Worm (Caenorhabditis elegans): Measurements from ENCODE around the gene Y53G8B.1.
A peak's percentile ranks its signal among the peaks of the same experiment; 100 is the strongest.

Y53G8B.1 gene

ce11 chrIII:3100124-3100523 is 29.0 kb upstream of the Y53G8B.1 start:
- TF ChIP-seq ceh-28 (tag; optimal IDR thresholded peaks at IDR 0.05) (peak; percentile 91), mdl-1 (tag; optimal IDR thresholded peaks at IDR 0.05) (no peak)

ce11 chrIII:3100593-3101270 is 28.3 kb upstream of the Y53G8B.1 start:
- TF ChIP-seq daf-12 (tag; optimal IDR thresholded peaks at IDR 0.05) (no peak), elt-2 (tag; optimal IDR thresholded peaks at IDR 0.05) (no peak)

ce11 chrIII:3103905-3104360 is 25.1 kb upstream of the Y53G8B.1 start, which contains the start of gene Y53G8B.2:
Y53G8B.2 (minus strand) TSS chrIII:3103955.
- TF ChIP-seq nhr-11 (tag; optimal IDR thresholded peaks at IDR 0.05) (no peak), ZK546.5 (tag; optimal IDR thresholded peaks at IDR 0.05) (no peak), fos-1 (tag; optimal IDR thresholded peaks at IDR 0.05) (no peak), lsy-12 (tag; optimal IDR thresholded peaks at IDR 0.05) (no peak), lin-39 (tag; optimal IDR thresholded peaks at IDR 0.05) (no peak), mml-1 (tag; optimal IDR thresholded peaks at IDR 0.05) (no peak), skn-1 (tag; optimal IDR thresholded peaks at IDR 0.05) (no peak), nhr-77 (tag; optimal IDR thresholded peaks at IDR 0.05) (no peak), egl-5 (tag; optimal IDR thresholded peaks at IDR 0.05) (no peak), mdl-1 (tag; optimal IDR thresholded peaks at IDR 0.05) (no peak), elt-3 (tag; optimal IDR thresholded peaks at IDR 0.05) (no peak), nhr-67 (tag; optimal IDR thresholded peaks at IDR 0.05) (no peak), eor-1 (tag; optimal IDR thresholded peaks at IDR 0.05) (no peak), jun-1 (tag; optimal IDR thresholded peaks at IDR 0.05) (no peak), hmg-11 (tag; optimal IDR thresholded peaks at IDR 0.05) (no peak), ceh-28 (tag; optimal IDR thresholded peaks at IDR 0.05) (no peak), ztf-11 (tag; optimal IDR thresholded peaks at IDR 0.05) (no peak), unc-62 (GFP tag; optimal IDR thresholded peaks at IDR 0.05) (no peak), pqm-1 (tag; optimal IDR thresholded peaks at IDR 0.05) (no peak), tbx-2 (tag; optimal IDR thresholded peaks at IDR 0.05) (no peak)

ce11 chrIII:3104536-3104935 is 24.5 kb upstream of the Y53G8B.1 start:
- TF ChIP-seq nhr-11 (tag; optimal IDR thresholded peaks at IDR 0.05), result peak; percentile 50
- TF ChIP-seq nfya-1 (tag; optimal IDR thresholded peaks at IDR 0.05; ENCODE audit: insufficient read depth), result peak; percentile 13
- TF ChIP-seq pqm-1 (tag; optimal IDR thresholded peaks at IDR 0.05), result peak; percentile 51
- peak; percentile 42 for TF ChIP-seq pha-4 (tag; optimal IDR thresholded peaks at IDR 0.05)
- TF ChIP-seq fkh-2 (tag; optimal IDR thresholded peaks at IDR 0.05), result no peak
- no peak for TF ChIP-seq ama-1 (optimal IDR thresholded peaks at IDR 0.05)
- TF ChIP-seq egl-5 (tag; optimal IDR thresholded peaks at IDR 0.05), result no peak
- no peak for TF ChIP-seq nhr-28 (tag; optimal IDR thresholded peaks at IDR 0.05)
- no peak for TF ChIP-seq nhr-23 (tag; optimal IDR thresholded peaks at IDR 0.05)

- TF ChIP-seq nhr-11 (tag; optimal IDR thresholded peaks at IDR 0.05), result no peak
- TF ChIP-seq nhr-23 (tag; optimal IDR thresholded peaks at IDR 0.05), result no peak
- no peak for TF ChIP-seq egl-27 (tag; optimal IDR thresholded peaks at IDR 0.05)
- no peak for TF ChIP-seq ceh-28 (tag; optimal IDR thresholded peaks at IDR 0.05)
- no peak for TF ChIP-seq elt-2 (tag; optimal IDR thresholded peaks at IDR 0.05)
Measured at ce11 chrIII:3105212-3105611, 23.9 kb upstream of the Y53G8B.1 start.

ce11 chrIII:3106301-3106700 is 22.8 kb upstream of the Y53G8B.1 start:
- TF ChIP-seq skn-1 (tag; optimal IDR thresholded peaks at IDR 0.05), result no peak

ce11 chrIII:3107530-3107929 is 21.5 kb upstream of the Y53G8B.1 start:
- TF ChIP-seq lin-15B (tag; optimal IDR thresholded peaks at IDR 0.05), result no peak
- no peak for TF ChIP-seq ceh-82 (tag; optimal IDR thresholded peaks at IDR 0.05)
- TF ChIP-seq lsy-12 (tag; optimal IDR thresholded peaks at IDR 0.05), result no peak
- TF ChIP-seq fos-1 (tag; optimal IDR thresholded peaks at IDR 0.05), result no peak
- no peak for TF ChIP-seq tbx-2 (tag; optimal IDR thresholded peaks at IDR 0.05)
- TF ChIP-seq zag-1 (tag; optimal IDR thresholded peaks at IDR 0.05), result no peak
- no peak for TF ChIP-seq nhr-11 (tag; optimal IDR thresholded peaks at IDR 0.05)
- no peak for TF ChIP-seq nhr-76 (tag; optimal IDR thresholded peaks at IDR 0.05)
- no peak for TF ChIP-seq nhr-237 (tag; optimal IDR thresholded peaks at IDR 0.05)
